Worm (Caenorhabditis elegans): ENCODE results near the gene F59D12.3.

DNA sequence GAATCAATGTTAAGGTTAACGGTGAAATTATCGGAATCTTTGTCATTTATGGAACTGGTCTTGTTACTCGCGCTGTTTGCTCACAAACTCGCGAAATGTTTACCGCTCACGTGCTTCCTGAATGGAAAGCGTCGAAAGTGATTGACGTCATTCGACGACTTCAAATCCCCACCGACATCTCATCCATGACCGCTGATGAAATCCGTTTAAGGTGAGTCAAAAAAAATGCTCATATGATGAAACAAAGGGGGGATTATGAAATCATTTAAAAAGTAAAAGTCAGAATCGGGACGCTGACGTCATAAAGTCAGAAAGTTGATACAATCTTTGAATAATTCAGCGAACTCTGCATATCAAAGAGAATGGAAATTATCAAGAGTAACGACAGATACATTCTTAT is 42.2 kb downstream of the F59D12.3 start:
- TF ChIP-seq nhr-28 (tag; optimal IDR thresholded peaks at IDR 0.05) (no peak), nhr-25 (tag; optimal IDR thresholded peaks at IDR 0.05; ENCODE audit: borderline replicate concordance, insufficient read depth) (no peak), F10B5.3 (tag; optimal IDR thresholded peaks at IDR 0.05) (no peak), Y5F2A.4 (GFP tag; optimal IDR thresholded peaks at IDR 0.05) (no peak), snpc-4 (tag; optimal IDR thresholded peaks at IDR 0.05) (no peak), aly-2 (tag; optimal IDR thresholded peaks at IDR 0.05) (no peak), fos-1 (tag; optimal IDR thresholded peaks at IDR 0.05) (no peak), unc-62 (GFP tag; optimal IDR thresholded peaks at IDR 0.05 in 1 of 2) (no peak), unc-62 (tag; optimal IDR thresholded peaks at IDR 0.05) (no peak), zag-1 (tag; optimal IDR thresholded peaks at IDR 0.05) (no peak), Y48G9A.11 (GFP tag; IDR thresholded peaks at IDR 0.05) (no peak), pqm-1 (tag; optimal IDR thresholded peaks at IDR 0.05) (no peak)
